Fruit fly (Drosophila melanogaster) ovary, adult (tissue): Measurements from ENCODE around the gene CG31751.
A peak's percentile ranks its signal among the peaks of the same experiment; 100 is the strongest.

Experiments used
- CG17801 ChIP-seq: fragments of 200-800 bp; optimal IDR thresholded peaks from 2 replicates; lab custom pipeline; 2019; ENCODE audit warnings: missing biosample characterization, mild to moderate bottlenecking, missing genetic modification characterization, moderate library complexity; ENCODE audit not compliant: partially characterized antibody

Gene CG31751

dm6 chr2L:18676948-18677820, at the start of gene CG31751, which contains the start of gene Mst36Fa:
Gene CG31751, plus strand, starts transcription at chr2L:18677221.
Gene Mst36Fa, minus strand, starts transcription at chr2L:18676998.
- peak; percentile 4 for TF ChIP-seq CG17801 (GFP tag; lab: Kevin White, UChicago)

- TF ChIP-seq CG17801 (GFP tag; lab: Kevin White, UChicago) = no peak
Observed at dm6 chr2L:18628104-18628503, 48.9 kb upstream of the CG31751 start.

dm6 chr2L:18629144-18629543, 47.9 kb upstream of the CG31751 start:
- no peak for TF ChIP-seq CG17801 (GFP tag; lab: Kevin White, UChicago)

- TF ChIP-seq CG17801 (GFP tag; lab: Kevin White, UChicago) = no peak
Observed at dm6 chr2L:18630611-18631221, 46.3 kb upstream of the CG31751 start.

- peak; percentile 26 for TF ChIP-seq CG17801 (GFP tag; lab: Kevin White, UChicago)
Observed at dm6 chr2L:18632389-18632788, 44.6 kb upstream of the CG31751 start.

- TF ChIP-seq CG17801 (GFP tag; lab: Kevin White, UChicago) = no peak
Observed at dm6 chr2L:18638945-18639344, 38.1 kb upstream of the CG31751 start.

- no peak for TF ChIP-seq CG17801 (GFP tag; lab: Kevin White, UChicago)
Observed at dm6 chr2L:18641087-18641486, 35.9 kb upstream of the CG31751 start.

dm6 chr2L:18645468-18645867, 31.6 kb upstream of the CG31751 start:
- no peak for TF ChIP-seq CG17801 (GFP tag; lab: Kevin White, UChicago)

dm6 chr2L:18647857-18648652, 29.0 kb upstream of the CG31751 start:
- no peak for TF ChIP-seq CG17801 (GFP tag; lab: Kevin White, UChicago)

- no peak for TF ChIP-seq CG17801 (GFP tag; lab: Kevin White, UChicago)
Observed at dm6 chr2L:18652663-18653327, 24.2 kb upstream of the CG31751 start, which contains the start of gene Cyp310a1. Gene Cyp310a1, minus strand, starts transcription at chr2L:18653010.

- TF ChIP-seq CG17801 (GFP tag; lab: Kevin White, UChicago) = no peak
Observed at dm6 chr2L:18653328-18653675, 23.7 kb upstream of the CG31751 start.

dm6 chr2L:18656691-18657237, 20.3 kb upstream of the CG31751 start:
- TF ChIP-seq CG17801 (GFP tag; lab: Kevin White, UChicago) = no peak

- no peak for TF ChIP-seq CG17801 (GFP tag; lab: Kevin White, UChicago)
Observed at dm6 chr2L:18658108-18658507, 18.9 kb upstream of the CG31751 start.

- no peak for TF ChIP-seq CG17801 (GFP tag; lab: Kevin White, UChicago)
Observed at dm6 chr2L:18663395-18663794, 13.6 kb upstream of the CG31751 start.
